Worm (Caenorhabditis elegans): Measurements from ENCODE around the gene mrpl-50.
A peak's percentile ranks its signal among the peaks of the same experiment; 100 is the strongest.

Gene mrpl-50

ce11 chrII:8929771-8930170 lies at the start of gene mrpl-50:
TSS of gene mrpl-50 (plus strand) at chrII:8929841.
- no peak for TF ChIP-seq M03D4.4 (tag; optimal IDR thresholded peaks at IDR 0.05)
- TF ChIP-seq mep-1 (tag; optimal IDR thresholded peaks at IDR 0.05): no peak
- TF ChIP-seq lin-32 (GFP tag; optimal IDR thresholded peaks at IDR 0.05): no peak
- no peak for TF ChIP-seq pha-4 (tag; optimal IDR thresholded peaks at IDR 0.05)
- no peak for TF ChIP-seq elt-1 (tag; optimal IDR thresholded peaks at IDR 0.05; ENCODE audit: borderline replicate concordance, insufficient read depth)
- TF ChIP-seq bed-3 (GFP tag; optimal IDR thresholded peaks at IDR 0.05): no peak
- no peak for TF ChIP-seq lin-13 (tag; optimal IDR thresholded peaks at IDR 0.05)

- TF ChIP-seq ztf-11 (tag; optimal IDR thresholded peaks at IDR 0.05) (no peak), ceh-83 (GFP tag; optimal IDR thresholded peaks at IDR 0.05) (no peak), sem-2 (GFP tag; optimal IDR thresholded peaks at IDR 0.05) (no peak), sptf-1 (tag; optimal IDR thresholded peaks at IDR 0.05) (no peak), blmp-1 (tag; optimal IDR thresholded peaks at IDR 0.05) (no peak), unc-62 (GFP tag; optimal IDR thresholded peaks at IDR 0.05) (no peak), lsy-2 (tag; optimal IDR thresholded peaks at IDR 0.05) (no peak), nhr-12 (tag; optimal IDR thresholded peaks at IDR 0.05) (no peak), mab-5 (tag; optimal IDR thresholded peaks at IDR 0.05) (no peak), flh-1 (GFP tag; optimal IDR thresholded peaks at IDR 0.05) (no peak), nhr-76 (tag; optimal IDR thresholded peaks at IDR 0.05) (no peak), lin-13 (tag; optimal IDR thresholded peaks at IDR 0.05) (no peak), elt-1 (tag; optimal IDR thresholded peaks at IDR 0.05; ENCODE audit: borderline replicate concordance, insufficient read depth) (no peak), nhr-28 (tag; optimal IDR thresholded peaks at IDR 0.05) (no peak), lin-32 (GFP tag; optimal IDR thresholded peaks at IDR 0.05) (no peak), tbx-8 (GFP tag; optimal IDR thresholded peaks at IDR 0.05) (no peak), drap-1 (GFP tag; optimal IDR thresholded peaks at IDR 0.05) (no peak)
Measured at ce11 chrII:8883559-8883958, 46.1 kb upstream of the mrpl-50 start, which contains the start of gene rha-1. TSS of gene rha-1 (minus strand) at chrII:8883659.

ce11 chrII:8884262-8884949 lies 45.2 kb upstream of the mrpl-50 start, which contains the start of the genes T07D4.5 and ddx-19:
TSS of gene T07D4.5 (minus strand) at chrII:8884332.
TSS of gene ddx-19 (plus strand) at chrII:8884899.
- TF ChIP-seq pha-4 (tag; optimal IDR thresholded peaks at IDR 0.05): peak; percentile 38
- peak; percentile 96 for TF ChIP-seq lsy-2 (tag; optimal IDR thresholded peaks at IDR 0.05)
- TF ChIP-seq cnd-1 (tag; optimal IDR thresholded peaks at IDR 0.05): no peak

DNA sequence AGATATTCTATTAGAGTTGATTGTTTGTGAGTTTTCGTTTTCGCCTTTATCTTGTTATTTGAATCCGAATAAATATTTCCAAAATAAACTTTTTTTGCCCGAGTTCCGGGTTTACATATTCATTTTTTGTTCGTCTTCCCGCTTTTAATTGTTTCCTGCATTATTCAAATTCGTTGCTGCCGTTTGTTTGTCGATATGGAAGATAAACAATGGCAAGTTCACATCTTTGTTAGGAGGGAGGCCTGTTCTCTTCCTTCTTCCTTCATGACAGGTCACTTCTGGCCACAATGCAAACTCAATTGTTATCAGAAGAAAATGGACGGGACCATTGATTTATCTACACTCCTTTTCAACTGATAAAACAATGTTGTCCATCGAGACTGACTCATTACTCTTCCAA lies 40.1 kb upstream of the mrpl-50 start:
- TF ChIP-seq ham-2 (GFP tag; optimal IDR thresholded peaks at IDR 0.05) (no peak), ztf-11 (tag; optimal IDR thresholded peaks at IDR 0.05) (no peak), nhr-12 (tag; optimal IDR thresholded peaks at IDR 0.05) (no peak), cnd-1 (tag; optimal IDR thresholded peaks at IDR 0.05) (no peak), sem-2 (GFP tag; optimal IDR thresholded peaks at IDR 0.05) (no peak), tbx-8 (GFP tag; optimal IDR thresholded peaks at IDR 0.05) (no peak), ceh-39 (tag; optimal IDR thresholded peaks at IDR 0.05) (no peak), nhr-237 (tag; optimal IDR thresholded peaks at IDR 0.05) (no peak), nhr-2 (tag; optimal IDR thresholded peaks at IDR 0.05) (no peak), elt-1 (tag; optimal IDR thresholded peaks at IDR 0.05; ENCODE audit: borderline replicate concordance, insufficient read depth) (no peak), snpc-4 (tag; optimal IDR thresholded peaks at IDR 0.05) (no peak), zip-8 (tag; optimal IDR thresholded peaks at IDR 0.05) (no peak), ces-1 (GFP tag; optimal IDR thresholded peaks at IDR 0.05) (no peak)

DNA sequence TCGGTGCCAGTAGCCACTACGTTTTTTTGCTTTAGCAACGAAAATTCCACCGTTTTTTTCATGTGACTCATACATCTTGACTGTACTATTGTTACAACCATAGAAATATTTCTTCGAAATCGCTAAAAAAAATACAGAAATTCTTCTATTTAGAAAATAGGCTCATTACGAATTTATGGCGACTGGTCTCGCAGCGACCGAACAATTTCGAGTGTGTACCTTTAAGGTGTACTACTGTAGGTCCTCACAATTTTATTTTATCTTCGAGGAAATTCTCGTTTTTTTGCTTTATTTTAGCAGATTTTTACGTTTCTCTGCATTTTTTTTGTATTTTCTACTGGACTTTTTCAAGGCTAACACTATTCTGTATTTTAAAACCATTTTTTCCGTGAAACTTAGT lies 39.6 kb upstream of the mrpl-50 start:
- TF ChIP-seq unc-62 (GFP tag; optimal IDR thresholded peaks at IDR 0.05): no peak

DNA sequence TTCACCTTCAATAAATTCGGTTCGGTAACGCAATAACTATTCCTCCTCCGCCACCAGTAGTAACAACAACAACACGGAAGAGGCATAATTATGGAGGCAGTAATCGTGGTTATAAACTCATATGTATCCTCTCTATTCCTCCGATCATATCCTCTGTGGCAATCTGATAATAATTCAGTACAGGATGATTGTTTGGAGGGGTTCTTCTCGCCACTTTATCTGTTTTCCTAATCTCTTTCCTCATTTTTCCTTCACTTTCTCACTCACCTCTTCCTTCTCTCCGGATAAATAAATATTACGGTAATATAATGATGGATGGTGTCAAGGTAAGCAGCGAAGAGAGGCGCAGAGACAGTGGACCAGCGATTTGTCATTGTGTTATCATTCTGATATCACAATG lies 39.1 kb upstream of the mrpl-50 start:
- TF ChIP-seq ztf-11 (tag; optimal IDR thresholded peaks at IDR 0.05): no peak
- TF ChIP-seq ceh-39 (tag; optimal IDR thresholded peaks at IDR 0.05): no peak
- TF ChIP-seq unc-62 (GFP tag; optimal IDR thresholded peaks at IDR 0.05): peak; percentile 57
- no peak for TF ChIP-seq snpc-4 (tag; optimal IDR thresholded peaks at IDR 0.05)
- TF ChIP-seq elt-1 (tag; optimal IDR thresholded peaks at IDR 0.05; ENCODE audit: borderline replicate concordance, insufficient read depth): peak; percentile 91
- TF ChIP-seq elt-3 (tag; optimal IDR thresholded peaks at IDR 0.05): peak; percentile 41
- TF ChIP-seq lsy-2 (tag; optimal IDR thresholded peaks at IDR 0.05): no peak
